Worm (Caenorhabditis elegans) whole organism, L2 larva: ENCODE measurements around the gene egl-5.
A peak's percentile ranks its signal among the peaks of the same experiment; 100 is the strongest.

ENCODE experiments used
- C34F6.9 ChIP-seq: fragments of 150-350 bp; optimal IDR thresholded peaks from 2 replicates; lab custom pipeline; 2014; ENCODE audit warnings: missing biosample characterization, missing genetic modification characterization
- F13H6.1 ChIP-seq: sonication (generic microtip); optimal IDR thresholded peaks from 2 replicates; lab custom pipeline; 2016; ENCODE audit warnings: missing genetic modification characterization, missing compliant biosample characterization
- Y55F3AM.14 ChIP-seq: fragments of 200-800 bp; sonication (Bioruptor generic); optimal IDR thresholded peaks from 2 replicates; lab custom pipeline; 2018; ENCODE audit warnings: mild to moderate bottlenecking, missing genetic modification characterization, missing compliant biosample characterization
- ZK546.5 ChIP-seq: sonication (generic microtip); optimal IDR thresholded peaks from 2 replicates; lab custom pipeline; 2017; ENCODE audit warnings: missing biosample characterization, missing genetic modification characterization
- alr-1 ChIP-seq: fragments of 150-350 bp; optimal IDR thresholded peaks from 2 replicates; lab custom pipeline; 2014; ENCODE audit warnings: missing biosample characterization, missing genetic modification characterization
- ama-1 ChIP-seq: fragments of 150-350 bp; optimal IDR thresholded peaks from 2 replicates; lab custom pipeline; 2018; ENCODE audit warnings: inconsistent platforms
- ceh-16 ChIP-seq: fragments of 150-350 bp; optimal IDR thresholded peaks from 2 replicates; lab custom pipeline; 2014; ENCODE audit warnings: missing biosample characterization, missing genetic modification characterization
- crh-2 ChIP-seq: sonication (generic microtip); optimal IDR thresholded peaks from 2 replicates; lab custom pipeline; 2017; ENCODE audit warnings: missing biosample characterization, missing genetic modification characterization
- egl-27 ChIP-seq: sonication (generic microtip); optimal IDR thresholded peaks from 3 replicates; lab custom pipeline; 2017; ENCODE audit warnings: missing biosample characterization, missing genetic modification reagents, missing genetic modification characterization
- elt-1 ChIP-seq: fragments of 150-350 bp; optimal IDR thresholded peaks from 2 replicates; lab custom pipeline; 2014; ENCODE audit warnings: missing biosample characterization, missing genetic modification characterization
- elt-3 ChIP-seq: sonication (generic microtip); optimal IDR thresholded peaks from 2 replicates; lab custom pipeline; 2017; ENCODE audit warnings: missing biosample characterization, missing genetic modification characterization
- lin-11 ChIP-seq: fragments of 150-350 bp; sonication (generic microtip); optimal IDR thresholded peaks from 2 replicates; lab custom pipeline; 2014; ENCODE audit warnings: missing biosample characterization, missing genetic modification characterization, inconsistent platforms, mixed read lengths
- lsy-2 ChIP-seq, 2 experiments: fragments of 150-350 bp in 1 of 2; sonication (generic microtip) in 1 of 2; optimal IDR thresholded peaks; 2 replicates each; lab custom pipeline; 2014 to 2017; ENCODE audit warnings: missing biosample characterization in 2 of 2, missing genetic modification characterization in 2 of 2
- nhr-10 ChIP-seq: sonication (generic microtip); optimal IDR thresholded peaks from 2 replicates; lab custom pipeline; 2017; ENCODE audit warnings: missing biosample characterization, missing genetic modification characterization
- nhr-12 ChIP-seq: fragments of 150-350 bp; optimal IDR thresholded peaks from 2 replicates; lab custom pipeline; 2014; ENCODE audit warnings: missing biosample characterization, missing genetic modification characterization
- nhr-129 ChIP-seq: fragments of 150-350 bp; optimal IDR thresholded peaks from 2 replicates; lab custom pipeline; 2014; ENCODE audit warnings: missing biosample characterization, missing genetic modification characterization
- nhr-21 ChIP-seq: fragments of 150-350 bp; optimal IDR thresholded peaks from 2 replicates; lab custom pipeline; 2014; ENCODE audit warnings: missing biosample characterization, missing genetic modification characterization
- nhr-23 ChIP-seq: fragments of 150-350 bp; optimal IDR thresholded peaks from 2 replicates; lab custom pipeline; 2014; ENCODE audit warnings: missing biosample characterization, missing genetic modification reagents, missing genetic modification characterization
- nhr-237 ChIP-seq: fragments of 150-350 bp; optimal IDR thresholded peaks from 2 replicates; lab custom pipeline; 2014; ENCODE audit warnings: missing biosample characterization, missing genetic modification characterization
- nhr-77 ChIP-seq: fragments of 150-350 bp; optimal IDR thresholded peaks from 2 replicates; lab custom pipeline; 2014; ENCODE audit warnings: missing biosample characterization, missing genetic modification characterization
- peb-1 ChIP-seq: fragments of 150-350 bp; optimal IDR thresholded peaks from 2 replicates; lab custom pipeline; 2014; ENCODE audit warnings: missing biosample characterization, missing genetic modification characterization
- sem-4 ChIP-seq: fragments of 150-350 bp; optimal IDR thresholded peaks from 2 replicates; lab custom pipeline; 2014; ENCODE audit warnings: missing biosample characterization, missing genetic modification reagents, missing genetic modification characterization
- skn-1 ChIP-seq: sonication (generic microtip); optimal IDR thresholded peaks from 2 replicates; lab custom pipeline; 2017; ENCODE audit warnings: missing biosample characterization, missing genetic modification characterization
- sma-3 ChIP-seq: sonication (generic microtip); optimal IDR thresholded peaks from 2 replicates; lab custom pipeline; 2016; ENCODE audit warnings: missing genetic modification reagents, missing genetic modification characterization, missing compliant biosample characterization
- sma-9 ChIP-seq, 2 experiments: fragments of 150-350 bp in 1 of 2; sonication (generic microtip) in 1 of 2; optimal IDR thresholded peaks; 2 replicates each; lab custom pipeline; 2014 to 2016; ENCODE audit warnings: missing genetic modification characterization in 2 of 2, mild to moderate bottlenecking in 1 of 2, missing biosample characterization in 1 of 2, missing compliant biosample characterization in 1 of 2, missing genetic modification reagents in 1 of 2, moderate library complexity in 1 of 2
- snpc-4 ChIP-seq: fragments of 150-350 bp; optimal IDR thresholded peaks from 2 replicates; lab custom pipeline; 2014; ENCODE audit warnings: missing biosample characterization, missing genetic modification characterization
- unc-39 ChIP-seq: fragments of 150-350 bp; optimal IDR thresholded peaks from 2 replicates; lab custom pipeline; 2014; ENCODE audit warnings: missing biosample characterization, missing genetic modification characterization
- unc-55 ChIP-seq: fragments of 150-350 bp; sonication (generic microtip); optimal IDR thresholded peaks from 3 replicates; lab custom pipeline; 2014; ENCODE audit warnings: missing biosample characterization, missing genetic modification reagents, missing genetic modification characterization
- unc-62 ChIP-seq: fragments of 150-350 bp; optimal IDR thresholded peaks from 2 replicates; lab custom pipeline; 2014; ENCODE audit warnings: missing biosample characterization, missing genetic modification reagents, missing genetic modification characterization
- zag-1 ChIP-seq: fragments of 150-350 bp; optimal IDR thresholded peaks from 2 replicates; lab custom pipeline; 2014; ENCODE audit warnings: missing biosample characterization, missing genetic modification characterization
- ztf-1 ChIP-seq: fragments of 200-800 bp; sonication (Bioruptor generic); conservative IDR thresholded peaks from 2 replicates; pipeline ENCODE4 v1.3.6; 2022; ENCODE audit warnings: missing genetic modification characterization, missing compliant biosample characterization
- ztf-11 ChIP-seq: sonication (generic microtip); optimal IDR thresholded peaks from 2 replicates; lab custom pipeline; 2017; ENCODE audit warnings: missing biosample characterization, missing genetic modification characterization

Gene egl-5

DNA sequence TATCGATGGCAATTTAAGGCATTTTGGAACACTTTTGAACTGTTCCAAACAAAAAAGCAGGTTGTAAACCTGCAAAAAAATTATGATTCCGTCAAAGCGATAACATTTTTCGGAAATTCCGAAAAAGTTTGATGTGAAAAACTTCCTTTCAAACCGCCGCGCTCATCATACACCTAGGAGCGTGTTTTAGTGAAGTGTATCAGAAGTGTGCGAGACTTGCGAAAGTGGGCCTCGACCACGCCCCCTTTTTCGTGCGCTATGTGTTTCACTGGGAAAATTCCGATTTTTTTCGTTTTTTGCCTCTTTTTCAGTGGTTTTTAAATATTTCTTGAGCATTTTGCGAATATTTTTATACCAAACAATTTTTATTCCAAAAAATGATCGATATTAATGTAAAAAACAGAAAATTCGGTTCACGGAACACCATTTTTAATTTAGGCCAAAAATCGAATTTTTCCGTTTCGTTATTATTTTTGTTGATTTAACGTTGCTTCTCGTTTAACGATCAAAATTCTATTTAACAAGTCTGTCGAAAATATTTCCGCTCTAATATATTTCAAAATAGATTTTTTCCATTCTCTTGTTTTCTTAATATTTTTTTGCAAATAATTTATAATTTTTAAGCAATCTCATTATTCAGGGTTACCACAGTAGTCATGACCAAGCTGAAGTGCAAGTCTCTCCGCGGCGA is 40.5 kb downstream of the egl-5 start, which contains the start of gene rpl-35 (continued):
- TF ChIP-seq nhr-12 (tag; lab: Kevin White, UChicago): peak; percentile 72

DNA sequence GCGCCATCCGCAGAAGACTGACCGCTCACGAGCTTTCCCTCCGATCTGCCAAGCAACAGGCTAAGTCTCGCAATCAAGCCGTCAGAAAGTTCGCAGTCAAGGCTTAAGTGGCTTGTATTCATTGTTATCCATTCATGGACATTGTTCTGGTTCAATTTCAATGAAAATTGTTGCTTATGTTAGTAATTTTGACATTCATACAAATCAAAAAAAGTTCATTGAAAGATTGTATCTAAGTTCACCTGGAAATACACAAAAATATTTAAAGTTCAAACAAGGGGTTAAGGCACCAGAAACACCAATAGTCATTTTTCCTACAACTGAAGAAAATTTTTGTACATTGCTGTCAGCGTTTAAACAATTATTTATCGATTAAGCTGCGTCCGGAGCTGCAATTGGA is 41.3 kb downstream of the egl-5 start:
- no peak for TF ChIP-seq nhr-237
- no peak for TF ChIP-seq C34F6.9 (tag; lab: Kevin White, UChicago)
- TF ChIP-seq ztf-1: no peak
- TF ChIP-seq nhr-21 (tag; lab: Kevin White, UChicago): no peak
- TF ChIP-seq alr-1 (tag; lab: Kevin White, UChicago): no peak
- no peak for TF ChIP-seq ama-1 (lab: Kevin White, UChicago)
- no peak for TF ChIP-seq zag-1 (tag; lab: Kevin White, UChicago)
- TF ChIP-seq ceh-16: no peak
- no peak for TF ChIP-seq ZK546.5
- TF ChIP-seq nhr-10 (tag; lab: Kevin White, UChicago): no peak
- TF ChIP-seq, all 48 proteins: peak for 0

DNA sequence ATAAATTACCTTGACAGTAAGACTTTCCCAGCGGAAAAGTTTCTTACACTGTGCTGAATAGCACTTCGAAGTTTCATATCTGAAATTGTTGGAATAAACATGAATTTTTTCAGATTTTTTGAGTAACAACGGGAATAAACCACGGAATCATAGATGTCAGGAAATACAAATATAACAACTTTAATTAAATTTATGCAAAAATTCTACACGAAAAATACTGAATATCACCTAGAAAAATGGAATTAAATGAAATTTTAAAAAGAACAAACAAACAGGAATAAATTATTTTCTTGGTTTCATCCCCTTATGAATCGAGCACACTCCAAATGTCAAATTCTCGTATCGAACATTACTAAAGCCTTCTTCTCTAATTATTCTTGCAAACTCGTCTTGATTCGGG is 43.0 kb downstream of the egl-5 start, which contains the start of gene tag-307:
Gene tag-307, minus strand, starts transcription at position 101 of the 400 bp plus-strand sequence.
- TF ChIP-seq ceh-16: no peak
- no peak for TF ChIP-seq nhr-77 (tag; lab: Kevin White, UChicago)
- no peak for TF ChIP-seq nhr-237
- no peak for TF ChIP-seq unc-39 (tag; lab: Kevin White, UChicago)
- no peak for TF ChIP-seq zag-1 (tag; lab: Kevin White, UChicago)
- TF ChIP-seq egl-27 (tag; lab: Kevin White, UChicago): no peak
- TF ChIP-seq ZK546.5: no peak
- no peak for TF ChIP-seq elt-1 (tag; lab: Kevin White, UChicago)
- TF ChIP-seq ztf-11: no peak
- TF ChIP-seq nhr-21 (tag; lab: Kevin White, UChicago): no peak
- no peak for TF ChIP-seq lin-11 (tag; lab: Kevin White, UChicago)
- no peak for TF ChIP-seq F13H6.1 (tag; lab: Kevin White, UChicago)
- no peak for TF ChIP-seq peb-1 (tag; lab: Kevin White, UChicago)

DNA sequence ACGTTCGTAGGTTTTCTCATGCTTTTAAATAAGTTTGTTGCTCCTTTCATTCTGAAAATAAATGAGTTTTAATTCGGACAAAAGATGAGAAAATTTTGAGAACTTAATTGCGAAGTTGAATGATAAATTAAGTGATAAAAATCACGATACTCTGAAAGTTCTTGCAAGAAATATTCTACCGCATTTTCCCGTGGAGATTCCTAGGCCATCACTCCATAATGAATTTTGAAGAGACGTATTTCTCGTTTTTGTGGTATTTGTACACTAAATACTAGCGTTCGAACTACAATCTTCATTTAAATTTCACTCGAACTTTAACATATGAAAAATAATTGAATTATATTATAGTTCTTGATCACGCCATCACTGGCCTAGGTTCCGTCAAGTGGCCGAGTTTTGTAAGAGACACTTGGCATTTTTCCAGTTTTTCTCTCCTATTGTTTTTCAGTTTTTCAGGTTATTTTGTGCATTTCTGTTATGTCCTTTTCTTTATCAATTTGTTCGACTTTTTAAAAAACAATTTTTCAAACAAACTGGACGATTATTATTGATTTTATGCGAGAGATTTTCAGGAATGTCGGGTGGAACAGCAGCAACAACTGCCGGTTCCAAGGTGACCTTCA is 44.3 kb downstream of the egl-5 start, which contains the start of the genes coq-5 and ufm-1:
Gene coq-5, minus strand, starts transcription at position 51 of the 623 bp plus-strand sequence.
Gene ufm-1, plus strand, starts transcription at position 573 of the 623 bp plus-strand sequence.
- TF ChIP-seq snpc-4 (tag; lab: Kevin White, UChicago) (no peak), sma-9 (GFP tag; optimal IDR thresholded peaks at IDR 0.05; lab: Kevin White, UChicago) (no peak), sma-9 (tag; optimal IDR thresholded peaks at IDR 0.05; lab: Kevin White, UChicago) (no peak), sem-4 (tag; lab: Kevin White, UChicago) (no peak), unc-39 (tag; lab: Kevin White, UChicago) (no peak), nhr-129 (tag; lab: Kevin White, UChicago) (no peak), ztf-11 (no peak), elt-3 (tag; lab: Kevin White, UChicago) (no peak), sma-3 (GFP tag; lab: Kevin White, UChicago) (peak; percentile 18), nhr-77 (tag; lab: Kevin White, UChicago) (no peak), unc-62 (GFP tag; lab: Kevin White, UChicago) (no peak), ztf-1 (no peak), lsy-2 (tag; optimal IDR thresholded peaks at IDR 0.05; lab: Kevin White, UChicago) (peak in 1 of 2 experiments; percentile 43), unc-55 (GFP tag; lab: Kevin White, UChicago) (no peak), ceh-16 (no peak), skn-1 (tag; lab: Kevin White, UChicago) (no peak), C34F6.9 (tag; lab: Kevin White, UChicago) (peak; percentile 56), nhr-23 (tag; lab: Kevin White, UChicago) (no peak), zag-1 (tag; lab: Kevin White, UChicago) (no peak), nhr-12 (tag; lab: Kevin White, UChicago) (no peak), nhr-237 (no peak), alr-1 (tag; lab: Kevin White, UChicago) (no peak), crh-2 (peak; percentile 7), Y55F3AM.14 (GFP tag; lab: Kevin White, UChicago) (no peak)
